Fruit fly (Drosophila melanogaster): ENCODE results near the gene rho.

The rho gene

dm6 chr3L:1414032-1414431, 49.6 kb upstream of the rho start (continued):
- TF ChIP-seq CG2875 (GFP tag; optimal IDR thresholded peaks at IDR 0.05) (peak; percentile 5), gfzf (GFP tag; optimal IDR thresholded peaks at IDR 0.05) (no peak), chn (GFP tag; optimal IDR thresholded peaks at IDR 0.05) (peak; percentile 49), CG8281 (tag; optimal IDR thresholded peaks at IDR 0.05) (no peak), CG9932 (GFP tag; IDR thresholded peaks at IDR 0.05) (no peak), CG13424 (tag; optimal IDR thresholded peaks at IDR 0.05) (peak; percentile 38), CG14860 (GFP tag; IDR thresholded peaks at IDR 0.05; ENCODE audit: partially characterized antibody) (no peak), grn (GFP tag; optimal IDR thresholded peaks at IDR 0.05) (no peak), CG18619 (GFP tag; optimal IDR thresholded peaks at IDR 0.05) (peak; percentile 0), CG12219 (GFP tag; optimal IDR thresholded peaks at IDR 0.05) (peak; percentile 62), lov (optimal IDR thresholded peaks at IDR 0.05) (no peak), lov (GFP tag; IDR thresholded peaks at IDR 0.05) (peak; percentile 88), fd3F (GFP tag; optimal IDR thresholded peaks at IDR 0.05) (no peak), Sin3A (optimal IDR thresholded peaks at IDR 0.05) (no peak), ftz-f1 (GFP tag; optimal IDR thresholded peaks at IDR 0.05) (no peak), Dref (GFP tag; IDR thresholded peaks at IDR 0.05) (no peak), CG12942 (GFP tag; optimal IDR thresholded peaks at IDR 0.05) (no peak), cad (GFP tag; optimal IDR thresholded peaks at IDR 0.05) (no peak), CG1602 (GFP tag; optimal IDR thresholded peaks at IDR 0.05) (peak; percentile 19), sqz (GFP tag; optimal IDR thresholded peaks at IDR 0.05) (no peak), aop (GFP tag; IDR thresholded peaks at IDR 0.05) (0 out of 2 replicates have a peak, but pooled peaks have one; percentile 25), Opbp (GFP tag; IDR thresholded peaks at IDR 0.05; ENCODE audit: partially characterized antibody) (no peak), CG31441 (GFP tag; IDR thresholded peaks at IDR 0.05) (peak; percentile 53; the same call in 1 of the 2 replicates), CG4854 (GFP tag; optimal IDR thresholded peaks at IDR 0.05) (no peak), CG10979 (tag; optimal IDR thresholded peaks at IDR 0.05) (no peak), CG7372 (GFP tag; IDR thresholded peaks at IDR 0.05) (no peak), zfh2 (GFP tag; optimal IDR thresholded peaks at IDR 0.05) (no peak), Nf-YC (tag; optimal IDR thresholded peaks at IDR 0.05) (no peak), CG7839 (tag; optimal IDR thresholded peaks at IDR 0.05) (no peak), Abd-B (GFP tag; optimal IDR thresholded peaks at IDR 0.05) (peak; percentile 9), Hr3 (GFP tag; optimal IDR thresholded peaks at IDR 0.05) (no peak), Hey (tag; optimal IDR thresholded peaks at IDR 0.05) (no peak), CG11695 (GFP tag; IDR thresholded peaks at IDR 0.05) (peak; percentile 41; the same call in 1 of the 3 replicates), z (GFP tag; IDR thresholded peaks at IDR 0.05) (no peak), GATAe (GFP tag; conservative IDR thresholded peaks at IDR 0.05) (no peak), CG11696 (GFP tag; IDR thresholded peaks at IDR 0.05) (0 out of 2 replicates have a peak, but pooled peaks have one; percentile 16), knrl (GFP tag; IDR thresholded peaks at IDR 0.05; ENCODE audit: partially characterized antibody) (no peak), CG8924 (tag; optimal IDR thresholded peaks at IDR 0.05) (peak; percentile 58), CG4404 (GFP tag; IDR thresholded peaks at IDR 0.05) (peak; percentile 85), emc (GFP tag; optimal IDR thresholded peaks at IDR 0.05) (no peak), CG8359 (GFP tag; optimal IDR thresholded peaks at IDR 0.05; ENCODE audit: borderline replicate concordance) (no peak), CG7556 (GFP tag; optimal IDR thresholded peaks at IDR 0.05) (peak; percentile 16), CG6175 (GFP tag; IDR thresholded peaks at IDR 0.05) (no peak), fd96Cb (tag; optimal IDR thresholded peaks at IDR 0.05) (no peak), CG34224 (GFP tag; IDR thresholded peaks at IDR 0.05; ENCODE audit: partially characterized antibody) (no peak), crol (GFP tag; IDR thresholded peaks at IDR 0.05) (peak; percentile 5; the same call in 1 of the 2 replicates), Tbp (GFP tag; optimal IDR thresholded peaks at IDR 0.05) (no peak), Mes4 (GFP tag; optimal IDR thresholded peaks at IDR 0.05) (peak; percentile 33), ind (GFP tag; optimal IDR thresholded peaks at IDR 0.05) (no peak), sob (GFP tag; IDR thresholded peaks at IDR 0.05) (peak; percentile 43; the same call in 1 of the 2 replicates), cwo (GFP tag; optimal IDR thresholded peaks at IDR 0.05) (no peak), da (GFP tag; optimal IDR thresholded peaks at IDR 0.05) (peak; percentile 9)
